Worm (Caenorhabditis elegans) whole organism, L3 larva: Measurements from ENCODE around the gene nspe-6.

ENCODE experiments used
- hmg-11 ChIP-seq: sonication (generic microtip); optimal IDR thresholded peaks from 2 replicates; lab custom pipeline; 2016; ENCODE audit warnings: missing genetic modification characterization, missing compliant biosample characterization
- mdl-1 ChIP-seq: fragments of 150-350 bp; optimal IDR thresholded peaks from 2 replicates; lab custom pipeline; 2014; ENCODE audit warnings: missing biosample characterization, missing genetic modification characterization
- unc-62 ChIP-seq: fragments of 150-350 bp; sonication (generic microtip); optimal IDR thresholded peaks from 4 replicates; lab custom pipeline; 2014; ENCODE audit warnings: missing biosample characterization, missing genetic modification reagents, missing genetic modification characterization

Gene nspe-6

ce11 chrII:12570523-12570922, 45.5 kb downstream of the nspe-6 start, which contains the start of gene Y38E10A.1:
Gene Y38E10A.1 (minus strand): TSS chrII:12570623.
- TF ChIP-seq hmg-11: no peak

ce11 chrII:12565851-12566250, 50.1 kb downstream of the nspe-6 start, which contains the start of gene F49C5.7:
Gene F49C5.7 (plus strand): TSS chrII:12566151.
- no peak for TF ChIP-seq hmg-11
- TF ChIP-seq unc-62 (GFP tag; lab: Kevin White, UChicago): no peak
- TF ChIP-seq mdl-1 (tag; lab: Kevin White, UChicago): no peak
